Fruit fly (Drosophila melanogaster) whole organism, embryonic: ENCODE results near the gene dati.

Experiments used
- Adf1 ChIP-seq: fragments of 200-800 bp; sonication (Bioruptor generic); IDR thresholded peaks from 2 replicates; pipeline ENCODE4 v1.3.6; 2022; ENCODE audit warnings: missing biosample characterization, missing genetic modification characterization
- Bgb ChIP-seq: fragments of 200-800 bp; sonication (Bioruptor generic); IDR thresholded peaks from 2 replicates; pipeline ENCODE4 v1.3.6; 2022; ENCODE audit warnings: missing biosample characterization, missing genetic modification characterization; ENCODE audit not compliant: partially characterized antibody
- CG10274 ChIP-seq: fragments of 200-800 bp; sonication (Bioruptor generic); optimal IDR thresholded peaks from 3 replicates; lab custom pipeline; 2017; ENCODE audit warnings: missing biosample characterization, mild to moderate bottlenecking, missing genetic modification characterization
- CG10321 ChIP-seq: fragments of 200-800 bp; sonication (Bioruptor generic); IDR thresholded peaks from 2 replicates; pipeline ENCODE4 v1.3.6; 2022; ENCODE audit warnings: missing biosample characterization, missing genetic modification characterization
- CG10543 ChIP-seq: fragments of 200-800 bp; sonication (Bioruptor generic); optimal IDR thresholded peaks from 3 replicates; lab custom pipeline; 2017; ENCODE audit warnings: missing biosample characterization, mild to moderate bottlenecking, missing genetic modification characterization, moderate library complexity
- CG11723 ChIP-seq: fragments of 200-800 bp; sonication (Bioruptor generic); optimal IDR thresholded peaks from 2 replicates; lab custom pipeline; 2017; ENCODE audit warnings: missing biosample characterization, mild to moderate bottlenecking, missing genetic modification characterization
- CG12071 ChIP-seq: fragments of 200-800 bp; sonication (Bioruptor generic); optimal IDR thresholded peaks from 3 replicates; lab custom pipeline; 2018; ENCODE audit warnings: missing biosample characterization, mild to moderate bottlenecking, missing genetic modification characterization
- CG13894 ChIP-seq: fragments of 200-800 bp; sonication (Bioruptor generic); optimal IDR thresholded peaks from 3 replicates; lab custom pipeline; 2018; ENCODE audit warnings: missing biosample characterization, mild to moderate bottlenecking, missing genetic modification characterization, moderate library complexity
- CG1529 ChIP-seq: fragments of 200-800 bp; sonication (Bioruptor generic); optimal IDR thresholded peaks from 3 replicates; lab custom pipeline; 2018; ENCODE audit warnings: missing biosample characterization, missing genetic modification characterization
- CG17612 ChIP-seq: fragments of 200-800 bp; sonication (Bioruptor generic); IDR thresholded peaks from 2 replicates; pipeline ENCODE4 v1.3.6; 2022; ENCODE audit warnings: missing biosample characterization, missing genetic modification characterization
- CG18476 ChIP-seq: fragments of 200-800 bp; sonication (Bioruptor generic); optimal IDR thresholded peaks from 2 replicates; lab custom pipeline; 2016; ENCODE audit warnings: missing biosample characterization, mild to moderate bottlenecking, missing genetic modification characterization
- CG18619 ChIP-seq: fragments of 200-800 bp; sonication (Bioruptor generic); optimal IDR thresholded peaks from 3 replicates; lab custom pipeline; 2017; ENCODE audit warnings: missing biosample characterization, mild to moderate bottlenecking, missing genetic modification characterization
- CG2712 ChIP-seq: fragments of 200-800 bp; optimal IDR thresholded peaks from 3 replicates; lab custom pipeline; 2019; ENCODE audit warnings: missing biosample characterization, mild to moderate bottlenecking, missing genetic modification characterization, moderate library complexity
- CG7372 ChIP-seq: fragments of 200-800 bp; sonication (Bioruptor generic); IDR thresholded peaks from 2 replicates; pipeline ENCODE4 v1.3.6; 2022; ENCODE audit warnings: missing biosample characterization, missing genetic modification characterization
- D19A ChIP-seq: fragments of 200-800 bp; optimal IDR thresholded peaks from 3 replicates; lab custom pipeline; 2019; ENCODE audit warnings: missing biosample characterization, mild to moderate bottlenecking, missing genetic modification characterization, moderate library complexity
- Deaf1 ChIP-seq: fragments of 200-800 bp; optimal IDR thresholded peaks from 3 replicates; lab custom pipeline; 2019; ENCODE audit warnings: missing biosample characterization, mild to moderate bottlenecking, missing genetic modification characterization, moderate library complexity
- Fer1 ChIP-seq: fragments of 200-800 bp; sonication (Bioruptor generic); optimal IDR thresholded peaks from 2 replicates; lab custom pipeline; 2017; ENCODE audit warnings: missing biosample characterization, mild to moderate bottlenecking, missing genetic modification characterization
- Gug ChIP-seq: fragments of 200-800 bp; sonication (Bioruptor generic); IDR thresholded peaks from 4 replicates; pipeline ENCODE4 v1.3.6; 2022; ENCODE audit warnings: missing biosample characterization, missing genetic modification characterization
- H2.0 ChIP-seq: fragments of 200-800 bp; sonication (Bioruptor generic); IDR thresholded peaks from 2 replicates; pipeline ENCODE4 v1.3.6; 2022; ENCODE audit warnings: missing biosample characterization, missing genetic modification characterization
- HLH4C ChIP-seq: fragments of 200-800 bp; sonication (Bioruptor generic); IDR thresholded peaks from 3 replicates; pipeline ENCODE4 v1.3.6; 2022; ENCODE audit warnings: missing biosample characterization, missing genetic modification characterization; ENCODE audit not compliant: partially characterized antibody
- HLHmδ ChIP-seq: fragments of 200-800 bp; sonication (Bioruptor generic); optimal IDR thresholded peaks from 2 replicates; lab custom pipeline; 2018; ENCODE audit warnings: missing biosample characterization, mild to moderate bottlenecking, missing genetic modification characterization, moderate library complexity
- Hand ChIP-seq: fragments of 200-800 bp; sonication (Bioruptor generic); optimal IDR thresholded peaks from 2 replicates; lab custom pipeline; 2017; ENCODE audit warnings: mild to moderate bottlenecking, missing biosample characterization, missing genetic modification reagents, missing genetic modification characterization
- Hey ChIP-seq: fragments of 200-800 bp; sonication (Bioruptor generic); optimal IDR thresholded peaks from 3 replicates; lab custom pipeline; 2018; ENCODE audit warnings: missing biosample characterization, mild to moderate bottlenecking, missing genetic modification characterization
- NC2β ChIP-seq: fragments of 200-800 bp; sonication (Bioruptor generic); optimal IDR thresholded peaks from 2 replicates; lab custom pipeline; 2016; ENCODE audit warnings: missing biosample characterization, missing genetic modification characterization
- Opbp ChIP-seq: fragments of 200-800 bp; sonication (Bioruptor generic); IDR thresholded peaks from 3 replicates; pipeline ENCODE4 v1.3.6; 2022; ENCODE audit warnings: missing biosample characterization, missing genetic modification characterization; ENCODE audit not compliant: partially characterized antibody
- Trl ChIP-seq, 3 experiments: fragments of >200 bp in 2 of 3; fragments of 200-800 bp in 1 of 3; sonication (Bioruptor generic) in 1 of 3; optimal IDR thresholded peaks; 2 replicates in 1 of 3; 3 replicates in 2 of 3; lab custom pipeline; 2016 to 2017; ENCODE audit warnings: missing biosample characterization in 1 of 3, missing genetic modification characterization in 1 of 3
- bigmax ChIP-seq: fragments of 200-800 bp; sonication (Bioruptor generic); optimal IDR thresholded peaks from 2 replicates; lab custom pipeline; 2018; ENCODE audit warnings: missing biosample characterization, mild to moderate bottlenecking, missing genetic modification characterization
- cas ChIP-seq: fragments of 200-800 bp; sonication (Bioruptor generic); IDR thresholded peaks from 2 replicates; pipeline ENCODE4 v1.3.6; 2022; ENCODE audit warnings: missing biosample characterization, missing genetic modification characterization
- cg ChIP-seq: fragments of 200-800 bp; sonication (Bioruptor generic); optimal IDR thresholded peaks from 3 replicates; lab custom pipeline; 2019; ENCODE audit warnings: missing biosample characterization, mild to moderate bottlenecking, missing genetic modification characterization, moderate library complexity
- da ChIP-seq: fragments of 200-800 bp; sonication (Bioruptor generic); optimal IDR thresholded peaks from 2 replicates; lab custom pipeline; 2016; ENCODE audit warnings: missing biosample characterization, missing genetic modification characterization
- danr ChIP-seq: fragments of 200-800 bp; sonication (Bioruptor generic); IDR thresholded peaks from 2 replicates; pipeline ENCODE4 v1.3.6; 2022; ENCODE audit warnings: missing biosample characterization, missing genetic modification characterization
- emc ChIP-seq: fragments of 200-800 bp; sonication (Bioruptor generic); optimal IDR thresholded peaks from 2 replicates; lab custom pipeline; 2016; ENCODE audit warnings: missing biosample characterization, missing genetic modification characterization
- esg ChIP-seq: fragments of 200-800 bp; sonication (Bioruptor generic); conservative IDR thresholded peaks from 2 replicates; pipeline ENCODE4 v1.3.6; 2022; ENCODE audit warnings: missing biosample characterization, missing genetic modification characterization
- eyg ChIP-seq: fragments of 200-800 bp; sonication (Bioruptor generic); optimal IDR thresholded peaks from 3 replicates; lab custom pipeline; 2016; ENCODE audit warnings: missing biosample characterization, missing genetic modification characterization
- gce ChIP-seq: fragments of 200-800 bp; sonication (Bioruptor generic); IDR thresholded peaks from 3 replicates; pipeline ENCODE4 v1.3.6; 2022; ENCODE audit warnings: missing biosample characterization, missing genetic modification characterization
- h ChIP-seq: fragments of >200 bp; optimal IDR thresholded peaks from 2 replicates; lab custom pipeline; 2017
- lilli ChIP-seq: fragments of 200-800 bp; sonication (Bioruptor generic); optimal IDR thresholded peaks from 3 replicates; lab custom pipeline; 2016; ENCODE audit warnings: missing biosample characterization, missing genetic modification characterization
- lola ChIP-seq, 3 experiments: fragments of >200 bp in 2 of 3; fragments of 200-800 bp in 1 of 3; sonication (Bioruptor generic) in 1 of 3; optimal IDR thresholded peaks; 2 replicates each; lab custom pipeline; 2017 to 2019; ENCODE audit warnings: missing biosample characterization in 3 of 3, missing genetic modification characterization in 3 of 3, mild to moderate bottlenecking in 1 of 3, moderate library complexity in 1 of 3
- odd ChIP-seq: fragments of 200-800 bp; sonication (Bioruptor generic); optimal IDR thresholded peaks from 2 replicates; lab custom pipeline; 2017; ENCODE audit warnings: missing biosample characterization, mild to moderate bottlenecking, missing genetic modification characterization
- pfk ChIP-seq: fragments of 200-800 bp; sonication (Bioruptor generic); optimal IDR thresholded peaks from 2 replicates; lab custom pipeline; 2018; ENCODE audit warnings: missing biosample characterization, mild to moderate bottlenecking, missing genetic modification characterization, moderate library complexity
- pita ChIP-seq: fragments of 200-800 bp; sonication (Bioruptor generic); optimal IDR thresholded peaks from 2 replicates; lab custom pipeline; 2017; ENCODE audit warnings: missing biosample characterization, mild to moderate bottlenecking, missing genetic modification characterization
- pnt ChIP-seq: fragments of 200-800 bp; sonication (Bioruptor generic); optimal IDR thresholded peaks from 3 replicates; lab custom pipeline; 2016; ENCODE audit warnings: missing biosample characterization, missing genetic modification characterization
- salm ChIP-seq: fragments of 200-800 bp; sonication (Bioruptor generic); optimal IDR thresholded peaks from 2 replicates; lab custom pipeline; 2018; ENCODE audit warnings: missing biosample characterization, mild to moderate bottlenecking, missing genetic modification characterization
- sens ChIP-seq: fragments of 200-800 bp; sonication (Bioruptor generic); peaks from one replicate; lab custom pipeline; 2016; ENCODE audit warnings: missing biosample characterization, missing genetic modification characterization
- seq ChIP-seq: fragments of 200-800 bp; sonication (Bioruptor generic); IDR thresholded peaks from 2 replicates; pipeline ENCODE4 v1.3.6; 2022; ENCODE audit warnings: missing biosample characterization, missing genetic modification characterization
- shn ChIP-seq: fragments of 200-800 bp; sonication (Bioruptor generic); optimal IDR thresholded peaks from 3 replicates; lab custom pipeline; 2016; ENCODE audit warnings: missing biosample characterization, missing genetic modification characterization
- sim ChIP-seq: fragments of 200-800 bp; sonication (Bioruptor generic); IDR thresholded peaks from 2 replicates; pipeline ENCODE4 v1.3.6; 2022; ENCODE audit warnings: missing biosample characterization, missing genetic modification characterization
- sna ChIP-seq: fragments of 200-800 bp; sonication (Bioruptor generic); IDR thresholded peaks from 2 replicates; pipeline ENCODE4 v1.3.6; 2022; ENCODE audit warnings: missing biosample characterization, missing genetic modification characterization; ENCODE audit not compliant: partially characterized antibody
- stwl ChIP-seq: fragments of 200-800 bp; sonication (Bioruptor generic); optimal IDR thresholded peaks from 3 replicates; lab custom pipeline; 2018; ENCODE audit warnings: missing biosample characterization, mild to moderate bottlenecking, missing genetic modification characterization, moderate library complexity
- tll ChIP-seq, 2 experiments: fragments of 200-800 bp in 1 of 2; fragments of >200 bp in 1 of 2; sonication (Bioruptor generic) in 1 of 2; optimal IDR thresholded peaks; 2 replicates each; lab custom pipeline; 2017 to 2019; ENCODE audit warnings: missing biosample characterization in 2 of 2, missing genetic modification characterization in 2 of 2, mild to moderate bottlenecking in 1 of 2, moderate library complexity in 1 of 2
- zfh2 ChIP-seq: fragments of 200-800 bp; sonication (Bioruptor generic); optimal IDR thresholded peaks from 2 replicates; lab custom pipeline; 2016; ENCODE audit warnings: missing biosample characterization, missing genetic modification characterization

dati gene

dm6 chr4:406843-407242 is 11.4 kb upstream of the dati start (continued):
- TF ChIP-seq H2.0 (GFP tag; lab: Robert Waterston, UW), result no peak
- peak; percentile 55 for TF ChIP-seq pita (GFP tag; lab: Kevin White, UChicago)
- TF ChIP-seq pfk, result no peak
- no peak for TF ChIP-seq CG7372 (GFP tag; lab: Robert Waterston, UW)
- no peak for TF ChIP-seq seq (GFP tag; lab: Robert Waterston, UW)
- TF ChIP-seq Hand (GFP tag; lab: Kevin White, UChicago), result no peak
- TF ChIP-seq Opbp, result no peak
- TF ChIP-seq CG12071 (GFP tag; lab: Kevin White, UChicago), result no peak
- no peak for TF ChIP-seq sim (GFP tag; lab: Robert Waterston, UW)
- TF ChIP-seq CG1529, result no peak
- no peak for TF ChIP-seq CG10274 (GFP tag; lab: Kevin White, UChicago)
- peak; percentile 24 for TF ChIP-seq lilli (GFP tag; lab: Kevin White, UChicago)
- TF ChIP-seq bigmax (GFP tag; lab: Kevin White, UChicago), result no peak
- TF ChIP-seq Hey, result no peak
- no peak for TF ChIP-seq Gug (GFP tag; lab: Robert Waterston, UW)
- TF ChIP-seq danr (GFP tag; lab: Robert Waterston, UW), result no peak
- TF ChIP-seq da (GFP tag; lab: Kevin White, UChicago), result no peak
- TF ChIP-seq eyg (GFP tag; lab: Kevin White, UChicago), result no peak
- no peak for TF ChIP-seq shn (GFP tag; lab: Kevin White, UChicago)
- no peak for TF ChIP-seq Deaf1 (tag; lab: Kevin White, UChicago)
- TF ChIP-seq CG10321 (GFP tag; lab: Robert Waterston, UW), result no peak
- TF ChIP-seq CG13894 (tag; lab: Kevin White, UChicago), result peak; percentile 57
- no peak for TF ChIP-seq CG18476
- no peak for TF ChIP-seq HLH4C
- TF ChIP-seq stwl (tag; lab: Kevin White, UChicago), result no peak
- no peak for TF ChIP-seq emc (GFP tag; lab: Kevin White, UChicago)
- no peak for TF ChIP-seq Fer1
- no peak for TF ChIP-seq sna (GFP tag; lab: Robert Waterston, UW)
- TF ChIP-seq CG2712 (tag; lab: Kevin White, UChicago), result peak; percentile 46
- peak; percentile 62 for TF ChIP-seq NC2β (GFP tag; lab: Kevin White, UChicago)
- TF ChIP-seq Trl (optimal IDR thresholded peaks at IDR 0.05; lab: Kevin White, UChicago), result no peak
- peak; percentile 42 for TF ChIP-seq Trl (GFP tag; optimal IDR thresholded peaks at IDR 0.05; lab: Kevin White, UChicago)
- no peak for TF ChIP-seq Bgb
- no peak for TF ChIP-seq HLHmδ
- TF ChIP-seq CG11723 (GFP tag; lab: Kevin White, UChicago), result no peak
- TF ChIP-seq cas, result no peak
- no peak for TF ChIP-seq esg (GFP tag; lab: Robert Waterston, UW)
- TF ChIP-seq D19A, result no peak
- TF ChIP-seq CG10543 (GFP tag; lab: Kevin White, UChicago), result no peak
- TF ChIP-seq tll (GFP tag; optimal IDR thresholded peaks at IDR 0.05; lab: Kevin White, UChicago), result no peak
- no peak for TF ChIP-seq CG18619 (GFP tag; lab: Kevin White, UChicago)
- no peak for TF ChIP-seq cg (GFP tag; lab: Kevin White, UChicago)
- TF ChIP-seq salm (tag; lab: Kevin White, UChicago), result no peak
- peak in 1 of 3 experiments; percentile 9 for TF ChIP-seq lola (GFP tag; optimal IDR thresholded peaks at IDR 0.05; lab: Kevin White, UChicago)
- TF ChIP-seq sens (GFP tag; lab: Kevin White, UChicago), result peak; percentile 76
- TF ChIP-seq CG17612 (GFP tag; lab: Robert Waterston, UW), result no peak
- 0 out of 2 replicates have a peak, but pooled peaks have one; percentile 22 for TF ChIP-seq Adf1
- no peak for TF ChIP-seq gce (GFP tag; lab: Robert Waterston, UW)
- no peak for TF ChIP-seq odd (GFP tag; lab: Kevin White, UChicago)
- TF ChIP-seq h (lab: Kevin White, UChicago), result no peak
- TF ChIP-seq zfh2 (GFP tag; lab: Kevin White, UChicago), result no peak
- no peak for TF ChIP-seq pnt (GFP tag; lab: Kevin White, UChicago)
